Worm (Caenorhabditis elegans) whole organism, young adult: Measurements from ENCODE around the gene ZK1248.20.

Source experiments
- attf-6 ChIP-seq: fragments of 200-800 bp; sonication (Bioruptor generic); IDR thresholded peaks from 2 replicates; pipeline ENCODE4 v1.3.6; 2022; ENCODE audit warnings: missing genetic modification reagents, missing genetic modification characterization, missing compliant biosample characterization
- ceh-40 ChIP-seq: fragments of 200-800 bp; sonication (Bioruptor generic); IDR thresholded peaks from 2 replicates; pipeline ENCODE4 v1.3.6; 2022; ENCODE audit warnings: missing genetic modification characterization, missing compliant biosample characterization
- gei-17 ChIP-seq: fragments of 200-800 bp; sonication (Bioruptor generic); optimal IDR thresholded peaks from 2 replicates; lab custom pipeline; 2018; ENCODE audit warnings: mild to moderate bottlenecking, missing genetic modification characterization, missing compliant biosample characterization
- mel-28 ChIP-seq: sonication (generic microtip); optimal IDR thresholded peaks from 2 replicates; lab custom pipeline; 2016; ENCODE audit warnings: borderline replicate concordance, mild to moderate bottlenecking, missing genetic modification characterization, missing compliant biosample characterization
- ztf-22 ChIP-seq: fragments of 200-800 bp; sonication (Bioruptor generic); optimal IDR thresholded peaks from 2 replicates; lab custom pipeline; 2018; ENCODE audit warnings: mild to moderate bottlenecking, missing genetic modification characterization, moderate library complexity, missing compliant biosample characterization

DNA sequence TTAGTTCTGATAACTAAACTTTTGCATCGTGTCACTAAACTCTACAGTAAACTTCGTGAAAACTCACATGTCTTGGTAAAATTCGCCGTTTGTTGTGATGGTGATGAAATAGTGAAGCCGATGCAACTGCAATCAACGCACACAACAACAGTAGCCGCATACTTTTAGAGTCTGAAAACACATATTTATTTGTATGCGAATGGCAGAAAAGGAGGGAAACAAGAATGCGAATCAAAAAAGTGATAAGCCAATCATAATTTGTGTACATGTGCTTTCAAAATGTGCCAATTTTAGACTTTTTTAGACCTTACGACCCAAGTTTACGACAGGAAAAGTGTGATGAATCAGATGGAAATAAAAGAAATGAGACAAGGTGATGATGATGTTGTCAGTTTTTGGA is 11.1 kb upstream of the ZK1248.20 start, which contains the start of gene K05F1.10:
- TF ChIP-seq gei-17 (GFP tag; lab: Kevin White, UChicago) (no peak), attf-6 (no peak), mel-28 (tag; lab: Kevin White, UChicago) (no peak), ceh-40 (GFP tag; lab: Robert Waterston, UW) (no peak), ztf-22 (GFP tag; lab: Kevin White, UChicago) (no peak)
